Worm (Caenorhabditis elegans) whole organism, early embryonic: ENCODE measurements around the gene hpr-17.
A peak's percentile ranks its signal among the peaks of the same experiment; 100 is the strongest.

ENCODE experiments used
- B0310.2 ChIP-seq: sonication (generic microtip); optimal IDR thresholded peaks from 2 replicates; lab custom pipeline; 2016; ENCODE audit warnings: mild to moderate bottlenecking, missing genetic modification characterization, missing compliant biosample characterization
- F13C5.2 ChIP-seq: sonication (generic microtip); optimal IDR thresholded peaks from 2 replicates; lab custom pipeline; 2017; ENCODE audit warnings: mild to moderate bottlenecking, missing genetic modification characterization, inconsistent platforms, missing compliant biosample characterization
- aly-1 ChIP-seq: sonication (generic microtip); optimal IDR thresholded peaks from 2 replicates; lab custom pipeline; 2016; ENCODE audit warnings: missing genetic modification characterization, missing compliant biosample characterization
- ama-1 ChIP-seq: fragments of 150-350 bp; optimal IDR thresholded peaks from 2 replicates; lab custom pipeline; 2014
- ceh-13 ChIP-seq: fragments of 200-800 bp; sonication (Bioruptor generic); optimal IDR thresholded peaks from 2 replicates; lab custom pipeline; 2018; ENCODE audit warnings: mild to moderate bottlenecking, missing genetic modification characterization, missing compliant biosample characterization
- ceh-36 ChIP-seq: sonication (generic microtip); optimal IDR thresholded peaks from 2 replicates; lab custom pipeline; 2016; ENCODE audit warnings: missing genetic modification characterization, inconsistent platforms, missing compliant biosample characterization
- ets-7 ChIP-seq: sonication (generic microtip); optimal IDR thresholded peaks from 2 replicates; lab custom pipeline; 2016; ENCODE audit warnings: missing genotype, missing genetic modification characterization, missing compliant biosample characterization
- flt-1 ChIP-seq: fragments of 200-800 bp; sonication (Bioruptor generic); IDR thresholded peaks from 2 replicates; pipeline ENCODE4 v1.3.6; 2022; ENCODE audit warnings: missing genetic modification characterization, missing compliant biosample characterization
- hmbx-1 ChIP-seq: sonication (generic microtip); optimal IDR thresholded peaks from 2 replicates; lab custom pipeline; 2016; ENCODE audit warnings: mild to moderate bottlenecking, missing genetic modification characterization, missing compliant biosample characterization
- hmg-4 ChIP-seq: fragments of 200-800 bp; sonication (Bioruptor generic); optimal IDR thresholded peaks from 2 replicates; lab custom pipeline; 2018; ENCODE audit warnings: mild to moderate bottlenecking, missing genetic modification characterization, missing compliant biosample characterization
- hnd-1 ChIP-seq: sonication (generic microtip); optimal IDR thresholded peaks from 2 replicates; lab custom pipeline; 2016; ENCODE audit warnings: missing genetic modification characterization, missing compliant biosample characterization
- pes-1 ChIP-seq: fragments of 200-800 bp; sonication (Bioruptor generic); IDR thresholded peaks from 2 replicates; pipeline ENCODE4 v1.3.6; 2022; ENCODE audit warnings: missing genetic modification reagents, missing genetic modification characterization, missing compliant biosample characterization
- scrt-1 ChIP-seq: fragments of 200-800 bp; sonication (Bioruptor generic); IDR thresholded peaks from 2 replicates; pipeline ENCODE4 v1.3.6; 2022; ENCODE audit warnings: missing genetic modification characterization, missing compliant biosample characterization
- sea-1 ChIP-seq: fragments of 200-800 bp; sonication (Bioruptor generic); conservative IDR thresholded peaks from 2 replicates; pipeline ENCODE4 v1.3.6; 2022; ENCODE audit warnings: missing genetic modification characterization, missing compliant biosample characterization
- tbx-11 ChIP-seq: fragments of 200-800 bp; sonication (Bioruptor generic); IDR thresholded peaks from 2 replicates; pipeline ENCODE4 v1.3.6; 2022; ENCODE audit warnings: missing genetic modification characterization, missing compliant biosample characterization
- tbx-37 ChIP-seq: fragments of 200-800 bp; sonication (Bioruptor generic); conservative IDR thresholded peaks from 2 replicates; pipeline ENCODE4 v1.3.6; 2022; ENCODE audit warnings: missing genetic modification reagents, missing genetic modification characterization, missing compliant biosample characterization
- tra-4 ChIP-seq: sonication (generic microtip); optimal IDR thresholded peaks from 2 replicates; lab custom pipeline; 2017; ENCODE audit warnings: missing genetic modification characterization, missing compliant biosample characterization

The hpr-17 gene

DNA sequence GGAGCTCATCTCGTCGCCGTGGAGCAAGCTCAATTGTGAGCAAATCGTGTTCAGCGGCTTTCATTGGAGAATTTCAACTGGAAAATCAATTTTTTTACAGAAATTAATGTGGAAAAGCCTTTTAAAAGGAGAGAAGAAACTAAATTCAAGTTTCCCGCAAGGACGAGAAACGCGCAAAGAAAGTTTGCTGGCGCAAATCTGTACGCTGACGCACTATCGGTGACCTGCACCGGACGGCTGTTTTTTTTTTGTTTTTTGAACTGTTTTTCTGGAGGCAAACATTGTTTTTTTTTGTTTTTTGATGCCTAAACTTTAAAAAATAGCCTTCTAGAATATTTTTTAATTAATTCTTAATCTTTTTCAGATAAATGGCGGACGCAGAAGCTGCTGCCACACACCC lies at the start of gene hpr-17, which contains the start of gene F32A11.1:
hpr-17 (minus strand) TSS at position 77 of the 400 bp plus-strand sequence.
F32A11.1 (plus strand) TSS at position 359 of the 400 bp plus-strand sequence.
- 0 out of 2 replicates have a peak, but pooled peaks have one; percentile 23 for TF ChIP-seq pes-1 (GFP tag; lab: Robert Waterston, UW)
- no peak for TF ChIP-seq tra-4 (tag; lab: Kevin White, UChicago)

DNA sequence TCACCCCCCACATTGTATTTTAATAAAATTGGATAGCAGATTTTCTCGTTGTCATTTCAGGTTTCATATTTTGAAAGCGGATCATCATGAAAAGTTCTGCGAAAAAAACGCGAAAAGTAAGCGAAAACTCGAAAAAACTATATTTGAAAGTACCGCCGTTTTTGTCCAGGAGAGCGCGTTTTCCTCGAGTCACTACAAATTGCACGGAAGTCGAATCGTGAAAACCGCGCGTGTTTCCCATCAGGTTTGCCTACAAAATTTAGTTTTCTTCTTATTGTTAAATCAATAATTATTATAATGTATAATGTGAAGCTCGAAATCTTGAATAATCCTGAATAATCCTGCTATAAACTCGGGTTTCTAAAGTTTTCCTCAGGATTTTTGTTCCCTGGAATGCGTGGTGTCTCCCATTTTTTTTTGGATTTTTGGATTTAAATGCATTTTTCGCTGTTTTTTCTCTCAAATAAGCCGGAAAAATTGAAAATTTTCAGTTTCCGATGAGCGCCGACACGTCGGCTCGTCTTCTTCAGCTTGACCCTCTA lies 42.9 kb upstream of the hpr-17 start, which contains the start of gene btf-1:
btf-1 (plus strand) TSS at position 492 of the 542 bp plus-strand sequence.
- TF ChIP-seq tra-4 (tag; lab: Kevin White, UChicago) (peak; percentile 32), pes-1 (GFP tag; lab: Robert Waterston, UW) (peak; percentile 41; the same call in 1 of the 2 replicates), hnd-1 (tag; lab: Kevin White, UChicago) (no peak), F13C5.2 (peak; percentile 73), ceh-13 (peak; percentile 24), tbx-11 (0 out of 2 replicates have a peak, but pooled peaks have one; percentile 18), ama-1 (lab: Kevin White, UChicago) (peak; percentile 23), tbx-37 (GFP tag; lab: Robert Waterston, UW) (no peak)

DNA sequence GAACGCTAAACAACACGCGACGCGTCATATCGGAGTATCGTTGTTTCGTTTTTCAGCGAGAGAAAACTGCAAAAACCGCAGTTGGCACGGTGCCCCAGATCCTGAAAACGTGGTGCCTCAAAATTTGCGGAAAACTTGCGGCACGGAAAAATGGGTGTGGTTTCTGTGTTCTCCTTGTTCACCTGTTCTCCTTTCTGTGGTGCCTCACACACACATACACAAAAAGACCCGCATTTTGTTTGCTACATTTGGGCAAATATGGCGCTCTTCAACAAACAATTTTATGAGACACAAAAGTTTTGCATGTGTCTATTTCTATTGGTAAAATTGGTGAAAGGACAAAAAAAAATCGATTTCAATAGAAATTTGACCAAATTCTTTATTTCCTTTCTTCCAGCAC lies 42.0 kb upstream of the hpr-17 start:
- TF ChIP-seq pes-1 (GFP tag; lab: Robert Waterston, UW) (peak; percentile 51; the same call in 1 of the 2 replicates), sea-1 (GFP tag; lab: Robert Waterston, UW) (no peak), hnd-1 (tag; lab: Kevin White, UChicago) (no peak), ama-1 (lab: Kevin White, UChicago) (no peak), B0310.2 (tag; lab: Kevin White, UChicago) (no peak), aly-1 (tag; lab: Kevin White, UChicago) (no peak)

DNA sequence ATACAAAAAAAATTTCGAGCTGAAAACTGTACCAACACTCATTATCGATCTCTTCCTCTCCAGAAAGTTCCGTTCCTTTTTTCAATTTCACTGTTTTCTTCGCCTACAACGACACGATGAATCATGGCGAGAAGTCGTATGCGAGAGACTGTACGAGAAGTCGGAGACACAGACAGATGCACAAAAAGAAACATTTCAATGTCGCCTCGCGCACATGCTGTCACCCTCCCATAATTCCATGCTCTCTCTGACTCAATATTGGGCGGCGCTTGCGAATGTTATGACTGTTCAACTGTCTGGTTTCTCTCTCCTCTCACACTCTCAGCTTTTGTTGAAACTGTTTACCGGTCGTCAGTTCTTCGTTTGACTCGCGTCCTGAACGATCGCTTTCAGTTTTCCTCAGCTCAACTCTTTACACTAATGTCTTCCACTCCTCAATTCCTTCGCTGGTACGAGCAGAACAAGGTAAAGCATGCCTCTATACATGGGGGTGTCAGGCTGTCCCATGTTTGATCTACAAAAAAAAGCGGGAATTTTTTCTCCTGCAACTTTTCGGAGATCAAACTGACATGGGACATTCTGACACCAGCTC lies 39.9 kb upstream of the hpr-17 start:
- no peak for TF ChIP-seq aly-1 (tag; lab: Kevin White, UChicago)
- TF ChIP-seq ceh-36 (tag; lab: Kevin White, UChicago), result no peak
- TF ChIP-seq tbx-11, result no peak
- TF ChIP-seq tra-4 (tag; lab: Kevin White, UChicago), result no peak
- TF ChIP-seq hmbx-1, result no peak
- no peak for TF ChIP-seq hmg-4 (GFP tag; lab: Kevin White, UChicago)
- TF ChIP-seq hnd-1 (tag; lab: Kevin White, UChicago), result no peak
- no peak for TF ChIP-seq tbx-37 (GFP tag; lab: Robert Waterston, UW)
- TF ChIP-seq sea-1 (GFP tag; lab: Robert Waterston, UW), result no peak
- no peak for TF ChIP-seq B0310.2 (tag; lab: Kevin White, UChicago)
- no peak for TF ChIP-seq flt-1 (GFP tag; lab: Robert Waterston, UW)
- TF ChIP-seq ama-1 (lab: Kevin White, UChicago), result no peak

DNA sequence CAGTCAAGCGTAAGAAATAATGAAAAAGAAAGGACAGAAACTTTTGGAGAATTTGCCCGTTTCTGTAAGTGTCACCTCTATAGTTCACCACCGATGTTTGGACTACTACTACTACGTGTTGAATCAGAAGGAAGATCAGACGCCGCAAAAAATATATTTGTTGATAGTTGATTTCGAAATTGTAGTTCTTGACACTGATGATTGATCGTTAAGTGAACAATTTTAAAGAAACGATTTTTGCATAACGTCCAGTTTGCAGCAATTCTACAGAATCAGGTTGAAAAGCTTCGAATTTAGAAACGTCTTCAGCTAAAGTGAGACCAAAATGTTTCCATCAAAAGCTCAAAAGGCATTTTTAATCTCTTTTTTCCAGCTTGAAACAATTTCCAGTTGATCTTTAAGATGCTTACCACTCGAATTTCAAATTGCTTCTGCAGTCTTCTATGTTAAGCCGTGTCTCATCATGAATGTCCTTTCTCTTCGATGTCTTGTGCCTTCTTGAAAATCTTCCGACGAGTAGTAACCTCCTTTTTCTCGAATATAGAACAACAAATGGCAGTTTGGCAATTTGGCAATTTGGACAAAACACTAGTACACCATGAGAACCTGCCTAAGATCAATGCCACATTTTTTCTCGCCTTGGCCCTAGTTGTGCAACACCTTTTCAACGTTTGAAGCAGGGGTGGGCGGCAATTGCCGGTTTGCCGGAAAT lies 39.0 kb upstream of the hpr-17 start:
- TF ChIP-seq hmg-4 (GFP tag; lab: Kevin White, UChicago) (no peak), aly-1 (tag; lab: Kevin White, UChicago) (no peak), tbx-11 (no peak), B0310.2 (tag; lab: Kevin White, UChicago) (no peak), sea-1 (GFP tag; lab: Robert Waterston, UW) (no peak), tbx-37 (GFP tag; lab: Robert Waterston, UW) (no peak)

DNA sequence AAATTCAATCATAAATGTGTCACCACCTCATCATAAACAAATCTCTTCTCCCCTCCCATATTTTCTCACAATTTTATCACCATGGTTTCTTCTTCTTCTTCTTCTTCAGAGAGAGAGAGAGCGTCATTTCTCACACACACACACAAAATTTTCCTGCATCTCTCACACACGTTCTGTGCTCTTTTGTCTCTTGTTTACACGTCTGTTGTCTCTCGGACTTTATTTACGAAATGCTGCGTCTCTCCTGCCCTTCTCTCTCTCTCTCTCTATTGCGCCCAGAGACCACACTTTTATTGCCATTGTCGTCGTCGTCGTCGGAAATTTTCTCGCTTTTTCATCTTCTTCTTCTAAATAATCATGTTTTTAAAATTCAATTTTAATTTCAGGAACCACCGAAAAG lies 38.3 kb upstream of the hpr-17 start, which contains the start of gene lec-1:
lec-1 (plus strand) TSS at position 387 of the 400 bp plus-strand sequence.
- no peak for TF ChIP-seq hmg-4 (GFP tag; lab: Kevin White, UChicago)
- no peak for TF ChIP-seq ama-1 (lab: Kevin White, UChicago)
- TF ChIP-seq tra-4 (tag; lab: Kevin White, UChicago), result no peak
- TF ChIP-seq F13C5.2, result no peak
- no peak for TF ChIP-seq hnd-1 (tag; lab: Kevin White, UChicago)
- no peak for TF ChIP-seq scrt-1 (GFP tag; lab: Robert Waterston, UW)
- no peak for TF ChIP-seq tbx-11
- TF ChIP-seq flt-1 (GFP tag; lab: Robert Waterston, UW), result no peak
- no peak for TF ChIP-seq tbx-37 (GFP tag; lab: Robert Waterston, UW)
- no peak for TF ChIP-seq aly-1 (tag; lab: Kevin White, UChicago)
- no peak for TF ChIP-seq hmbx-1
- no peak for TF ChIP-seq ceh-13
- no peak for TF ChIP-seq B0310.2 (tag; lab: Kevin White, UChicago)
- TF ChIP-seq ets-7 (tag; lab: Kevin White, UChicago), result no peak
- TF ChIP-seq pes-1 (GFP tag; lab: Robert Waterston, UW), result no peak
- TF ChIP-seq ceh-36 (tag; lab: Kevin White, UChicago), result no peak
- TF ChIP-seq sea-1 (GFP tag; lab: Robert Waterston, UW), result no peak

DNA sequence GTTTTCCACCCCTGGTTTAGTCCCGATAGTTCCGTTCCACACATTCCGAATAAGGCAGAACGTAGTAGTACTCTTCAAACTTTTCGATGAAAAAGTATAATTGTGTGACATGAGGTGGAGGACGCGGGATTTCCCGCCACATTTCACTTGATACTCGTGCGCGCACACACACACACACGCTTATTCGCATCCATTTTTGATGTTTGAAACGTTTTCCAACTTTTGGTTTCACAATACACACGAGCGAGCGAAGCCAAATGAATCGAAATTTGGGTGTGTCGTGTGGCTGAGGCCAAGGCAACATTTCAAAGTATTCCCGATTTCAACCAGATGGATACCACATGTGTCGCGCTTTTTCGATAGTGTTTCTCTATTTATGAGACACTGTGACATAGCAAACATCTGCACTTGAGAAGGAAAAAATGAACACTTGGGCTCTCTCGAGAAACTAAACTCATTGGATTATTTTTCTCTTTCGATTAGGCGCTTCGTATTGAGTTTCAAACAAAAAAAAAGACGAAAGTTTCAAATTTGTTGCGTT lies 36.8 kb upstream of the hpr-17 start:
- no peak for TF ChIP-seq ets-7 (tag; lab: Kevin White, UChicago)
- no peak for TF ChIP-seq ceh-13
- no peak for TF ChIP-seq tbx-37 (GFP tag; lab: Robert Waterston, UW)
- no peak for TF ChIP-seq tbx-11
- TF ChIP-seq flt-1 (GFP tag; lab: Robert Waterston, UW), result no peak
- no peak for TF ChIP-seq ceh-36 (tag; lab: Kevin White, UChicago)
- no peak for TF ChIP-seq ama-1 (lab: Kevin White, UChicago)
- TF ChIP-seq aly-1 (tag; lab: Kevin White, UChicago), result no peak
- TF ChIP-seq scrt-1 (GFP tag; lab: Robert Waterston, UW), result no peak
- no peak for TF ChIP-seq sea-1 (GFP tag; lab: Robert Waterston, UW)
- no peak for TF ChIP-seq F13C5.2
- no peak for TF ChIP-seq pes-1 (GFP tag; lab: Robert Waterston, UW)
- no peak for TF ChIP-seq tra-4 (tag; lab: Kevin White, UChicago)
